Worm (Caenorhabditis elegans) whole organism, young adult: Measurements from ENCODE around the gene vps-36.

Source experiments
- B0019.2 ChIP-seq: fragments of 200-800 bp; sonication (Bioruptor generic); conservative IDR thresholded peaks from 2 replicates; pipeline ENCODE4 v1.3.6; 2022; ENCODE audit warnings: missing genetic modification reagents, missing genetic modification characterization, missing compliant biosample characterization
- C06A6.2 ChIP-seq: fragments of 200-800 bp; sonication (Bioruptor generic); conservative IDR thresholded peaks from 2 replicates; pipeline ENCODE4 v1.3.6; 2022; ENCODE audit warnings: missing genetic modification characterization, missing compliant biosample characterization
- F37B4.10 ChIP-seq: fragments of 200-800 bp; sonication (Bioruptor generic); IDR thresholded peaks from 2 replicates; pipeline ENCODE4 v1.3.6; 2022; ENCODE audit warnings: missing genetic modification characterization, missing compliant biosample characterization
- F57A8.1 ChIP-seq: fragments of 200-800 bp; sonication (Bioruptor generic); optimal IDR thresholded peaks from 2 replicates; lab custom pipeline; 2018; ENCODE audit warnings: mild to moderate bottlenecking, missing genetic modification characterization, moderate library complexity, missing compliant biosample characterization
- F57C9.4 ChIP-seq: sonication (generic microtip); optimal IDR thresholded peaks from 2 replicates; lab custom pipeline; 2017; ENCODE audit warnings: mild to moderate bottlenecking, missing genetic modification characterization, missing compliant biosample characterization
- T07F8.4 ChIP-seq: sonication (generic microtip); optimal IDR thresholded peaks from 2 replicates; lab custom pipeline; 2016; ENCODE audit warnings: mild to moderate bottlenecking, missing genetic modification characterization, moderate library complexity, missing compliant biosample characterization
- Y53F4B.3 ChIP-seq: fragments of 200-800 bp; sonication (Bioruptor generic); IDR thresholded peaks from 2 replicates; pipeline ENCODE4 v1.3.6; 2022; ENCODE audit warnings: missing genetic modification reagents, missing genetic modification characterization, missing compliant biosample characterization
- Y53G8AR.9 ChIP-seq: fragments of 200-800 bp; sonication (Bioruptor generic); conservative IDR thresholded peaks from 2 replicates; pipeline ENCODE4 v1.3.6; 2022; ENCODE audit warnings: missing genetic modification reagents, missing genetic modification characterization, missing compliant biosample characterization
- Y79H2A.3 ChIP-seq: fragments of 200-800 bp; sonication (Bioruptor generic); conservative IDR thresholded peaks from 2 replicates; pipeline ENCODE4 v1.3.6; 2022; ENCODE audit warnings: missing genetic modification reagents, missing genetic modification characterization, missing compliant biosample characterization
- aptf-2 ChIP-seq: fragments of 200-800 bp; sonication (Bioruptor generic); conservative IDR thresholded peaks from 2 replicates; pipeline ENCODE4 v1.3.6; 2022; ENCODE audit warnings: missing genetic modification reagents, missing genetic modification characterization, missing compliant biosample characterization
- atf-7 ChIP-seq: sonication (generic microtip); optimal IDR thresholded peaks from 2 replicates; lab custom pipeline; 2017; ENCODE audit warnings: mild to moderate bottlenecking, missing genetic modification characterization, missing compliant biosample characterization
- athp-1 ChIP-seq: sonication (generic microtip); optimal IDR thresholded peaks from 2 replicates; lab custom pipeline; 2017; ENCODE audit warnings: mild to moderate bottlenecking, missing genetic modification characterization, missing compliant biosample characterization
- attf-3 ChIP-seq: fragments of 200-800 bp; sonication (Bioruptor generic); conservative IDR thresholded peaks from 2 replicates; pipeline ENCODE4 v1.3.6; 2022; ENCODE audit warnings: missing genetic modification reagents, missing genetic modification characterization, missing compliant biosample characterization
- attf-5 ChIP-seq: fragments of 200-800 bp; sonication (Bioruptor generic); optimal IDR thresholded peaks from 2 replicates; lab custom pipeline; 2018; ENCODE audit warnings: mild to moderate bottlenecking, missing genetic modification characterization, missing compliant biosample characterization
- attf-6 ChIP-seq: fragments of 200-800 bp; sonication (Bioruptor generic); IDR thresholded peaks from 2 replicates; pipeline ENCODE4 v1.3.6; 2022; ENCODE audit warnings: missing genetic modification reagents, missing genetic modification characterization, missing compliant biosample characterization
- ccch-3 ChIP-seq: fragments of 200-800 bp; sonication (Bioruptor generic); optimal IDR thresholded peaks from 2 replicates; lab custom pipeline; 2018; ENCODE audit warnings: mild to moderate bottlenecking, missing genetic modification characterization, missing compliant biosample characterization
- ceh-27 ChIP-seq: fragments of 200-800 bp; sonication (Bioruptor generic); optimal IDR thresholded peaks from 2 replicates; lab custom pipeline; 2018; ENCODE audit warnings: mild to moderate bottlenecking, missing genetic modification characterization, moderate library complexity, missing compliant biosample characterization
- ceh-79 ChIP-seq: sonication (generic microtip); optimal IDR thresholded peaks from 2 replicates; lab custom pipeline; 2017; ENCODE audit warnings: mild to moderate bottlenecking, missing genetic modification characterization, missing compliant biosample characterization
- egl-18 ChIP-seq: fragments of 200-800 bp; sonication (Bioruptor generic); IDR thresholded peaks from 2 replicates; pipeline ENCODE4 v1.3.6; 2022; ENCODE audit warnings: missing genetic modification reagents, missing genetic modification characterization, missing compliant biosample characterization
- ekl-4 ChIP-seq: fragments of 200-800 bp; sonication (Bioruptor generic); IDR thresholded peaks from 2 replicates; pipeline ENCODE4 v1.3.6; 2022; ENCODE audit warnings: missing genetic modification reagents, missing genetic modification characterization, missing compliant biosample characterization
- fkh-3 ChIP-seq: sonication (generic microtip); optimal IDR thresholded peaks from 2 replicates; lab custom pipeline; 2016; ENCODE audit warnings: mild to moderate bottlenecking, missing genetic modification characterization, missing compliant biosample characterization
- gei-17 ChIP-seq: fragments of 200-800 bp; sonication (Bioruptor generic); optimal IDR thresholded peaks from 2 replicates; lab custom pipeline; 2018; ENCODE audit warnings: mild to moderate bottlenecking, missing genetic modification characterization, missing compliant biosample characterization
- him-1 ChIP-seq: sonication (generic microtip); optimal IDR thresholded peaks from 2 replicates; lab custom pipeline; 2016; ENCODE audit warnings: missing genotype, missing genetic modification reagents, missing genetic modification characterization, missing compliant biosample characterization
- hlh-12 ChIP-seq: sonication (generic microtip); optimal IDR thresholded peaks from 2 replicates; lab custom pipeline; 2016; ENCODE audit warnings: missing genetic modification characterization, missing compliant biosample characterization
- hrde-1 ChIP-seq: sonication (generic microtip); optimal IDR thresholded peaks from 2 replicates; lab custom pipeline; 2016; ENCODE audit warnings: missing genetic modification characterization, mild to moderate bottlenecking, missing compliant biosample characterization, moderate library complexity, missing genotype, missing genetic modification reagents, borderline replicate concordance
- hsf-1 ChIP-seq: fragments of 200-800 bp; sonication (Bioruptor generic); IDR thresholded peaks from 2 replicates; pipeline ENCODE4 v1.3.6; 2022; ENCODE audit warnings: missing genetic modification reagents, missing genetic modification characterization, missing compliant biosample characterization
- lag-1 ChIP-seq: fragments of 200-800 bp; sonication (Bioruptor generic); IDR thresholded peaks from 2 replicates; pipeline ENCODE4 v1.3.6; 2022; ENCODE audit warnings: missing genetic modification reagents, missing genetic modification characterization, missing compliant biosample characterization
- lin-26 ChIP-seq: fragments of 200-800 bp; sonication (Bioruptor generic); IDR thresholded peaks from 2 replicates; pipeline ENCODE4 v1.3.6; 2022; ENCODE audit warnings: missing genetic modification reagents, missing genetic modification characterization, missing compliant biosample characterization
- lin-40 ChIP-seq: sonication (generic microtip); optimal IDR thresholded peaks from 2 replicates; lab custom pipeline; 2016; ENCODE audit warnings: missing genetic modification characterization, mild to moderate bottlenecking, missing compliant biosample characterization, missing genotype, missing genetic modification reagents
- lir-1 ChIP-seq: fragments of 200-800 bp; sonication (Bioruptor generic); conservative IDR thresholded peaks from 2 replicates; pipeline ENCODE4 v1.3.6; 2022; ENCODE audit warnings: missing genetic modification reagents, missing genetic modification characterization, missing compliant biosample characterization
- lsy-27 ChIP-seq: sonication (generic microtip); optimal IDR thresholded peaks from 2 replicates; lab custom pipeline; 2017; ENCODE audit warnings: missing genetic modification characterization, mild to moderate bottlenecking, missing compliant biosample characterization, antibody characterized with exemption, missing genotype, borderline replicate concordance; ENCODE audit not compliant: insufficient read depth
- madf-6 ChIP-seq: fragments of 200-800 bp; sonication (Bioruptor generic); IDR thresholded peaks from 2 replicates; pipeline ENCODE4 v1.3.6; 2022; ENCODE audit warnings: missing genetic modification reagents, missing genetic modification characterization, missing compliant biosample characterization
- nfya-2 ChIP-seq: fragments of 200-800 bp; sonication (Bioruptor generic); IDR thresholded peaks from 2 replicates; pipeline ENCODE4 v1.3.6; 2022; ENCODE audit warnings: missing genetic modification reagents, missing genetic modification characterization, missing compliant biosample characterization
- nfyb-1 ChIP-seq: fragments of 200-800 bp; sonication (Bioruptor generic); IDR thresholded peaks from 2 replicates; pipeline ENCODE4 v1.3.6; 2022; ENCODE audit warnings: missing genetic modification reagents, missing genetic modification characterization, missing compliant biosample characterization
- nhr-27 ChIP-seq: fragments of 200-800 bp; sonication (Bioruptor generic); optimal IDR thresholded peaks from 2 replicates; lab custom pipeline; 2018; ENCODE audit warnings: mild to moderate bottlenecking, missing genetic modification characterization, moderate library complexity, missing compliant biosample characterization
- nhr-90 ChIP-seq: sonication (generic microtip); optimal IDR thresholded peaks from 2 replicates; lab custom pipeline; 2016; ENCODE audit warnings: missing genotype, mild to moderate bottlenecking, missing genetic modification characterization, missing compliant biosample characterization
- pbrm-1 ChIP-seq: fragments of 200-800 bp; sonication (Bioruptor generic); IDR thresholded peaks from 2 replicates; pipeline ENCODE4 v1.3.6; 2022; ENCODE audit warnings: missing genetic modification reagents, missing genetic modification characterization, missing compliant biosample characterization
- snpc-1.1 ChIP-seq: sonication (generic microtip); optimal IDR thresholded peaks from 2 replicates; lab custom pipeline; 2017; ENCODE audit warnings: missing genetic modification characterization, mild to moderate bottlenecking, missing compliant biosample characterization, antibody characterized with exemption, moderate library complexity, missing genotype, missing genetic modification reagents; ENCODE audit not compliant: insufficient read depth
- snpc-1.3 ChIP-seq: sonication (generic microtip); optimal IDR thresholded peaks from 2 replicates; lab custom pipeline; 2017; ENCODE audit warnings: missing genetic modification characterization, mild to moderate bottlenecking, missing compliant biosample characterization, antibody characterized with exemption, moderate library complexity, missing genotype, missing genetic modification reagents; ENCODE audit not compliant: insufficient read depth
- sptf-2 ChIP-seq: fragments of 200-800 bp; sonication (Bioruptor generic); optimal IDR thresholded peaks from 2 replicates; lab custom pipeline; 2018; ENCODE audit warnings: mild to moderate bottlenecking, missing genetic modification characterization, missing compliant biosample characterization
- tbp1 ChIP-seq: fragments of 200-800 bp; sonication (Bioruptor generic); optimal IDR thresholded peaks from 2 replicates; lab custom pipeline; 2018; ENCODE audit warnings: mild to moderate bottlenecking, missing genetic modification characterization, missing compliant biosample characterization
- tbx-9 ChIP-seq: sonication (generic microtip); optimal IDR thresholded peaks from 2 replicates; lab custom pipeline; 2016; ENCODE audit warnings: borderline replicate concordance, missing genetic modification characterization, inconsistent platforms, missing compliant biosample characterization
- unc-62 ChIP-seq: fragments of 150-350 bp; optimal IDR thresholded peaks from 2 replicates; lab custom pipeline; 2014; ENCODE audit warnings: missing biosample characterization, missing genetic modification reagents, missing genetic modification characterization
- zim-3 ChIP-seq: sonication (generic microtip); optimal IDR thresholded peaks from 2 replicates; lab custom pipeline; 2017; ENCODE audit warnings: mild to moderate bottlenecking, missing genetic modification characterization, moderate library complexity, missing compliant biosample characterization
- ztf-26 ChIP-seq: sonication (generic microtip); optimal IDR thresholded peaks from 2 replicates; lab custom pipeline; 2017; ENCODE audit warnings: missing genetic modification characterization, missing compliant biosample characterization
- ztf-28 ChIP-seq: fragments of 200-800 bp; sonication (Bioruptor generic); IDR thresholded peaks from 2 replicates; pipeline ENCODE4 v1.3.6; 2022; ENCODE audit warnings: missing genetic modification reagents, missing genetic modification characterization, missing compliant biosample characterization

The vps-36 gene

DNA sequence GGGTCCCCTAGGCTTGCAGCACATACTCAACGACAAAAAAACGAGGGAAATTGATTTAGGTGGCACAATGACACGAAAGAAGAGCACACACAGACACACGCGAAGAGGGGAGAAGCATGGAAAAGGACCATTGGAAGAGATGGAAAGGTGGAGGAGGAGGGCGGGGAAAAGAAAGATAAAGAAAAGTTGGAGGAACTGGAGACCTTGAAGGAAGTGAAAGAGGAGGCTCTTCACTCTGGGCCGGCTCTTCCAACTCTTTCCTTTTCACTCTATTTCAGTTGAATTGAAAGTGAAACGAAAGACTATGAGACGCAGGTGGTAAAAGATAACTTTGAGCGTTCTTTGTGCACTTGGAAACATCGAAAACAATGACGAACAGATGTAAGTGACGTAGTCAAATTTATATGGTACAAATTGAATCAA lies 990 bp upstream of the vps-36 start (continued):
- TF ChIP-seq T07F8.4 (tag; lab: Kevin White, UChicago): no peak
- no peak for TF ChIP-seq F57A8.1 (GFP tag; lab: Kevin White, UChicago)
- TF ChIP-seq tbp1 (GFP tag; lab: Kevin White, UChicago): peak; percentile 10
- no peak for TF ChIP-seq nhr-90 (tag; lab: Kevin White, UChicago)
- TF ChIP-seq unc-62 (GFP tag; lab: Kevin White, UChicago): no peak
- TF ChIP-seq aptf-2 (GFP tag; lab: Robert Waterston, UW): no peak
- no peak for TF ChIP-seq attf-3 (GFP tag; lab: Robert Waterston, UW)
- peak; percentile 34 for TF ChIP-seq lin-40 (tag; lab: Kevin White, UChicago)
- TF ChIP-seq F37B4.10: no peak
- TF ChIP-seq gei-17 (GFP tag; lab: Kevin White, UChicago): no peak
- TF ChIP-seq ztf-26 (tag; lab: Kevin White, UChicago): no peak
- TF ChIP-seq hsf-1 (GFP tag; lab: Robert Waterston, UW): 0 out of 2 replicates have a peak, but pooled peaks have one; percentile 15
- TF ChIP-seq egl-18 (GFP tag; lab: Robert Waterston, UW): no peak

DNA sequence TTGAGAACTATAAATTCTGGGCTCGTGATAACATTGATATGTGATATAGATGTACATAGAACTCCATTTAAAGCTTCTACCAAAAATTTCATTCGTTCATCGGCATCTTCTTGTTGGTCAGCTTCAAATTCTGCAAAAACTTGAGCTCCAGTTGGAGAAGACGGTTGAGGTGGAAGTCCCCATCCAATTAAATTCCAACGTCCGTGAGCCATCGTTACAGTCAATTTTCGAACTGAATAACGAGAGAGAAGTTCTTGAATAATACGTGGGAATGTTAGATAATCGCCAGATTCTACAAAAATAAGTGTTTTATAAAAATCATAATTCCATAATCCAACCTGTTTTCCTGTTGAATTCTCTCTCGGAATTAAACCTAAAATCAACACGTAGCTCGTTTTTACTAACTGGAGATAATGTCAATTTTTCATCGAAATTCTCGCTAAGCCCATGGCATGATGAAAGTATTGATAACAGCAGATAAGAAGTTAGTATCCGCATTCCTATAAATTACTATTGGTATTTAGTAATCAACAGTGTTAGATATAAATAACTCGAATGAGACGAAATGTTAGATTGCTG lies 2.1 kb downstream of the vps-36 start, which contains the start of gene pigt-1:
TSS of gene pigt-1 (minus strand) at position 500 of the 579 bp plus-strand sequence.
- no peak for TF ChIP-seq snpc-1.1 (tag; lab: Kevin White, UChicago)
- TF ChIP-seq pbrm-1 (GFP tag; lab: Robert Waterston, UW): no peak
- no peak for TF ChIP-seq nfyb-1 (GFP tag; lab: Robert Waterston, UW)
- no peak for TF ChIP-seq zim-3 (tag; lab: Kevin White, UChicago)
- no peak for TF ChIP-seq ceh-27 (GFP tag; lab: Kevin White, UChicago)
- no peak for TF ChIP-seq lag-1 (GFP tag; lab: Robert Waterston, UW)
- TF ChIP-seq nfya-2 (GFP tag; lab: Robert Waterston, UW): no peak
- peak; percentile 25 for TF ChIP-seq fkh-3
- no peak for TF ChIP-seq him-1 (tag; lab: Kevin White, UChicago)
- no peak for TF ChIP-seq nhr-27 (tag; lab: Kevin White, UChicago)
- TF ChIP-seq ztf-28 (GFP tag; lab: Robert Waterston, UW): no peak
- no peak for TF ChIP-seq snpc-1.3
- peak; percentile 9 for TF ChIP-seq athp-1 (tag; lab: Kevin White, UChicago)
- TF ChIP-seq Y53G8AR.9 (GFP tag; lab: Robert Waterston, UW): no peak
- no peak for TF ChIP-seq F57C9.4 (tag; lab: Kevin White, UChicago)
- TF ChIP-seq nhr-90 (tag; lab: Kevin White, UChicago): no peak
- TF ChIP-seq attf-6: no peak
- no peak for TF ChIP-seq ccch-3 (GFP tag; lab: Kevin White, UChicago)
- no peak for TF ChIP-seq madf-6
- no peak for TF ChIP-seq atf-7
- no peak for TF ChIP-seq C06A6.2
- no peak for TF ChIP-seq hlh-12 (tag; lab: Kevin White, UChicago)
- no peak for TF ChIP-seq Y53F4B.3 (GFP tag; lab: Robert Waterston, UW)
- no peak for TF ChIP-seq Y79H2A.3
- no peak for TF ChIP-seq tbx-9 (tag; lab: Kevin White, UChicago)
- no peak for TF ChIP-seq sptf-2 (GFP tag; lab: Kevin White, UChicago)
- no peak for TF ChIP-seq lsy-27 (tag; lab: Kevin White, UChicago)
- no peak for TF ChIP-seq ztf-26 (tag; lab: Kevin White, UChicago)
- no peak for TF ChIP-seq attf-5 (GFP tag; lab: Kevin White, UChicago)
- no peak for TF ChIP-seq lir-1
- TF ChIP-seq ceh-79 (tag; lab: Kevin White, UChicago): no peak
- TF ChIP-seq lin-26 (GFP tag; lab: Robert Waterston, UW): no peak
- TF ChIP-seq hrde-1 (tag; lab: Kevin White, UChicago): no peak
- no peak for TF ChIP-seq B0019.2 (GFP tag; lab: Robert Waterston, UW)
- TF ChIP-seq ekl-4: 0 out of 2 replicates have a peak, but pooled peaks have one; percentile 42
